Worm (Caenorhabditis elegans) whole organism, mixed stage, embryonic: ENCODE data around the gene rgs-7.

Experiments used
- M03D4.4 ChIP-seq: sonication (generic microtip); optimal IDR thresholded peaks from 2 replicates; lab custom pipeline; 2017; ENCODE audit warnings: mild to moderate bottlenecking, missing genetic modification characterization, missing compliant biosample characterization
- bed-3 ChIP-seq: fragments of 200-800 bp; sonication (Bioruptor generic); optimal IDR thresholded peaks from 3 replicates; lab custom pipeline; 2018; ENCODE audit warnings: mild to moderate bottlenecking, missing genetic modification characterization, moderate library complexity, missing compliant biosample characterization
- ceh-39 ChIP-seq: fragments of 150-350 bp; optimal IDR thresholded peaks from 2 replicates; lab custom pipeline; 2014; ENCODE audit warnings: missing biosample characterization, missing genetic modification characterization
- ceh-43 ChIP-seq: fragments of 200-800 bp; sonication (Bioruptor generic); optimal IDR thresholded peaks from 2 replicates; lab custom pipeline; 2018; ENCODE audit warnings: mild to moderate bottlenecking, missing genetic modification characterization, moderate library complexity, missing compliant biosample characterization
- ceh-83 ChIP-seq: fragments of 200-800 bp; sonication (Bioruptor generic); optimal IDR thresholded peaks from 2 replicates; lab custom pipeline; 2018; ENCODE audit warnings: mild to moderate bottlenecking, missing genetic modification characterization, missing compliant biosample characterization
- ces-1 ChIP-seq: fragments of 150-350 bp; optimal IDR thresholded peaks from 2 replicates; lab custom pipeline; 2014; ENCODE audit warnings: missing biosample characterization, missing genetic modification reagents, missing genetic modification characterization
- cnd-1 ChIP-seq: fragments of 200-800 bp; sonication (Bioruptor generic); optimal IDR thresholded peaks from 2 replicates; lab custom pipeline; 2018; ENCODE audit warnings: mild to moderate bottlenecking, missing genetic modification characterization, missing compliant biosample characterization
- drap-1 ChIP-seq: fragments of 200-800 bp; sonication (Bioruptor generic); optimal IDR thresholded peaks from 3 replicates; lab custom pipeline; 2018; ENCODE audit warnings: mild to moderate bottlenecking, missing genetic modification characterization, missing compliant biosample characterization
- elt-3 ChIP-seq: fragments of 150-350 bp; optimal IDR thresholded peaks from 2 replicates; lab custom pipeline; 2014; ENCODE audit warnings: missing biosample characterization, missing genetic modification characterization
- flh-1 ChIP-seq: fragments of 200-800 bp; sonication (Bioruptor generic); optimal IDR thresholded peaks from 2 replicates; lab custom pipeline; 2018; ENCODE audit warnings: mild to moderate bottlenecking, missing genetic modification characterization, moderate library complexity, missing compliant biosample characterization
- ham-2 ChIP-seq: fragments of 200-800 bp; sonication (Bioruptor generic); optimal IDR thresholded peaks from 2 replicates; lab custom pipeline; 2018; ENCODE audit warnings: mild to moderate bottlenecking, missing genetic modification characterization, missing compliant biosample characterization
- hlh-1 ChIP-seq: fragments of 150-350 bp; optimal IDR thresholded peaks from 2 replicates; lab custom pipeline; 2014; ENCODE audit warnings: missing biosample characterization, missing genetic modification reagents, missing genetic modification characterization
- lin-13 ChIP-seq: fragments of 150-350 bp; optimal IDR thresholded peaks from 2 replicates; lab custom pipeline; 2014; ENCODE audit warnings: missing biosample characterization, missing genetic modification characterization
- lin-32 ChIP-seq: fragments of 200-800 bp; sonication (Bioruptor generic); optimal IDR thresholded peaks from 2 replicates; lab custom pipeline; 2018; ENCODE audit warnings: mild to moderate bottlenecking, missing genetic modification characterization, missing compliant biosample characterization
- lsy-2 ChIP-seq: fragments of 150-350 bp; optimal IDR thresholded peaks from 2 replicates; lab custom pipeline; 2014; ENCODE audit warnings: missing biosample characterization, missing genetic modification characterization
- mep-1 ChIP-seq: fragments of 150-350 bp; optimal IDR thresholded peaks from 2 replicates; lab custom pipeline; 2017; ENCODE audit warnings: missing biosample characterization, missing genetic modification reagents, missing genetic modification characterization, inconsistent platforms
- mls-2 ChIP-seq: sonication (generic microtip); optimal IDR thresholded peaks from 2 replicates; lab custom pipeline; 2016; ENCODE audit warnings: mild to moderate bottlenecking, missing genetic modification characterization, moderate library complexity, missing compliant biosample characterization
- nhr-2 ChIP-seq: fragments of 150-350 bp; optimal IDR thresholded peaks from 2 replicates; lab custom pipeline; 2014; ENCODE audit warnings: missing biosample characterization, missing genetic modification characterization
- nhr-28 ChIP-seq: fragments of 150-350 bp; optimal IDR thresholded peaks from 2 replicates; lab custom pipeline; 2014; ENCODE audit warnings: missing biosample characterization, missing genetic modification characterization
- nhr-76 ChIP-seq: sonication (generic microtip); optimal IDR thresholded peaks from 2 replicates; lab custom pipeline; 2017; ENCODE audit warnings: missing biosample characterization, missing genetic modification characterization
- sem-2 ChIP-seq: fragments of 200-800 bp; sonication (Bioruptor generic); optimal IDR thresholded peaks from 2 replicates; lab custom pipeline; 2018; ENCODE audit warnings: mild to moderate bottlenecking, missing genetic modification characterization, missing compliant biosample characterization
- snpc-4 ChIP-seq: fragments of 150-350 bp; optimal IDR thresholded peaks from 2 replicates; lab custom pipeline; 2014; ENCODE audit warnings: missing biosample characterization, missing genetic modification characterization
- sptf-1 ChIP-seq: sonication (generic microtip); optimal IDR thresholded peaks from 2 replicates; lab custom pipeline; 2017; ENCODE audit warnings: mild to moderate bottlenecking, missing genetic modification characterization, moderate library complexity, missing compliant biosample characterization
- tbx-8 ChIP-seq: fragments of 200-800 bp; sonication (Bioruptor generic); optimal IDR thresholded peaks from 2 replicates; lab custom pipeline; 2018; ENCODE audit warnings: mild to moderate bottlenecking, missing genetic modification characterization, moderate library complexity, missing compliant biosample characterization
- unc-120 ChIP-seq: sonication (generic microtip); optimal IDR thresholded peaks from 2 replicates; lab custom pipeline; 2017; ENCODE audit warnings: missing genetic modification characterization, missing compliant biosample characterization; ENCODE audit not compliant: poor library complexity, severe bottlenecking
- unc-39 ChIP-seq: fragments of 150-350 bp; optimal IDR thresholded peaks from 2 replicates; lab custom pipeline; 2014; ENCODE audit warnings: missing biosample characterization, missing genetic modification characterization
- unc-62 ChIP-seq: fragments of 150-350 bp; optimal IDR thresholded peaks from 2 replicates; lab custom pipeline; 2014; ENCODE audit warnings: missing biosample characterization, missing genetic modification reagents, missing genetic modification characterization
- zip-8 ChIP-seq: fragments of 150-350 bp; optimal IDR thresholded peaks from 2 replicates; lab custom pipeline; 2014; ENCODE audit warnings: missing biosample characterization, missing genetic modification characterization
- ztf-11 ChIP-seq: fragments of 150-350 bp; optimal IDR thresholded peaks from 2 replicates; lab custom pipeline; 2014; ENCODE audit warnings: missing biosample characterization, missing genetic modification characterization

Gene rgs-7

ce11 chrX:3503025-3503424, 39.3 kb upstream of the rgs-7 start:
- TF ChIP-seq ceh-83 (no peak), flh-1 (GFP tag; lab: Kevin White, UChicago) (no peak), ceh-39 (tag; lab: Kevin White, UChicago) (no peak), lsy-2 (no peak), ceh-43 (GFP tag; lab: Kevin White, UChicago) (no peak), tbx-8 (GFP tag; lab: Kevin White, UChicago) (no peak), hlh-1 (tag; lab: Kevin White, UChicago) (no peak), drap-1 (no peak), nhr-76 (tag; lab: Kevin White, UChicago) (no peak)

- TF ChIP-seq lin-32 (GFP tag; lab: Kevin White, UChicago) (no peak), cnd-1 (tag; lab: Kevin White, UChicago) (no peak), ham-2 (no peak), snpc-4 (tag; lab: Kevin White, UChicago) (no peak), hlh-1 (tag; lab: Kevin White, UChicago) (no peak), tbx-8 (GFP tag; lab: Kevin White, UChicago) (no peak), mep-1 (tag; lab: Kevin White, UChicago) (no peak), elt-3 (tag; lab: Kevin White, UChicago) (no peak), drap-1 (no peak), ceh-39 (tag; lab: Kevin White, UChicago) (no peak), ceh-83 (no peak), unc-39 (tag; lab: Kevin White, UChicago) (no peak)
These were observed 37.3 kb upstream of the rgs-7 start for ce11 chrX:3505062-3505461.

ce11 chrX:3506556-3506955, 35.8 kb upstream of the rgs-7 start:
- TF ChIP-seq sem-2 (GFP tag; lab: Kevin White, UChicago) (no peak), sptf-1 (no peak), ceh-39 (tag; lab: Kevin White, UChicago) (no peak), ces-1 (no peak), nhr-76 (tag; lab: Kevin White, UChicago) (no peak), hlh-1 (tag; lab: Kevin White, UChicago) (no peak), mep-1 (tag; lab: Kevin White, UChicago) (no peak), M03D4.4 (tag; lab: Kevin White, UChicago) (no peak), flh-1 (GFP tag; lab: Kevin White, UChicago) (no peak), zip-8 (tag; lab: Kevin White, UChicago) (no peak), mls-2 (tag; lab: Kevin White, UChicago) (no peak), drap-1 (no peak), snpc-4 (tag; lab: Kevin White, UChicago) (no peak), ham-2 (no peak), lin-32 (GFP tag; lab: Kevin White, UChicago) (no peak), unc-62 (GFP tag; lab: Kevin White, UChicago) (no peak), nhr-28 (tag; lab: Kevin White, UChicago) (no peak), cnd-1 (tag; lab: Kevin White, UChicago) (no peak), tbx-8 (GFP tag; lab: Kevin White, UChicago) (no peak)

ce11 chrX:3507214-3507613, 35.1 kb upstream of the rgs-7 start:
- TF ChIP-seq nhr-76 (tag; lab: Kevin White, UChicago) = no peak
- no peak for TF ChIP-seq drap-1
- TF ChIP-seq sem-2 (GFP tag; lab: Kevin White, UChicago) = no peak
- TF ChIP-seq nhr-2 (tag; lab: Kevin White, UChicago) = no peak
- TF ChIP-seq M03D4.4 (tag; lab: Kevin White, UChicago) = no peak

ce11 chrX:3508906-3509305, 33.4 kb upstream of the rgs-7 start, which contains the start of gene sox-4:
Gene sox-4, minus strand, starts transcription at chrX:3509006.
- no peak for TF ChIP-seq lin-32 (GFP tag; lab: Kevin White, UChicago)
- TF ChIP-seq unc-120 (tag; lab: Kevin White, UChicago) = no peak
- no peak for TF ChIP-seq bed-3
- no peak for TF ChIP-seq ces-1
- TF ChIP-seq nhr-76 (tag; lab: Kevin White, UChicago) = no peak
- TF ChIP-seq mls-2 (tag; lab: Kevin White, UChicago) = no peak
- TF ChIP-seq M03D4.4 (tag; lab: Kevin White, UChicago) = no peak
- no peak for TF ChIP-seq ceh-39 (tag; lab: Kevin White, UChicago)
- no peak for TF ChIP-seq unc-62 (GFP tag; lab: Kevin White, UChicago)
- TF ChIP-seq nhr-28 (tag; lab: Kevin White, UChicago) = no peak
- TF ChIP-seq lin-13 (tag; lab: Kevin White, UChicago) = no peak
- TF ChIP-seq tbx-8 (GFP tag; lab: Kevin White, UChicago) = no peak
- TF ChIP-seq lsy-2 = no peak
- TF ChIP-seq ztf-11 = no peak
- TF ChIP-seq snpc-4 (tag; lab: Kevin White, UChicago) = no peak
- no peak for TF ChIP-seq zip-8 (tag; lab: Kevin White, UChicago)
- no peak for TF ChIP-seq mep-1 (tag; lab: Kevin White, UChicago)
- TF ChIP-seq cnd-1 (tag; lab: Kevin White, UChicago) = no peak
- TF ChIP-seq elt-3 (tag; lab: Kevin White, UChicago) = no peak
